Fruit fly (Drosophila melanogaster) whole organism, embryonic: ENCODE measurements around the gene simj.
A peak's percentile ranks its signal among the peaks of the same experiment; 100 is the strongest.

Source experiments
- Abd-B ChIP-seq: fragments of 200-800 bp; sonication (Bioruptor generic); optimal IDR thresholded peaks from 2 replicates; lab custom pipeline; 2018; ENCODE audit warnings: missing biosample characterization, mild to moderate bottlenecking, missing genetic modification characterization, moderate library complexity
- BEAF-32 ChIP-seq: fragments of 200-800 bp; sonication (Bioruptor generic); optimal IDR thresholded peaks from 3 replicates; lab custom pipeline; 2017; ENCODE audit warnings: missing biosample characterization, missing genetic modification characterization, mild to moderate bottlenecking, moderate library complexity, missing genetic modification reagents
- CG11085 ChIP-seq: fragments of 200-800 bp; sonication (Bioruptor generic); IDR thresholded peaks from 2 replicates; pipeline ENCODE4 v1.3.6; 2022; ENCODE audit warnings: missing biosample characterization, missing genetic modification characterization
- CG11695 ChIP-seq: fragments of 200-800 bp; sonication (Bioruptor generic); IDR thresholded peaks from 3 replicates; pipeline ENCODE4 v1.3.6; 2022; ENCODE audit warnings: missing biosample characterization, missing genetic modification characterization
- CG12659 ChIP-seq: fragments of 200-800 bp; sonication (Bioruptor generic); optimal IDR thresholded peaks from 3 replicates; lab custom pipeline; 2017; ENCODE audit warnings: mild to moderate bottlenecking, missing biosample characterization, missing genetic modification reagents, missing genetic modification characterization
- CG13894 ChIP-seq: fragments of 200-800 bp; sonication (Bioruptor generic); optimal IDR thresholded peaks from 3 replicates; lab custom pipeline; 2018; ENCODE audit warnings: missing biosample characterization, mild to moderate bottlenecking, missing genetic modification characterization, moderate library complexity
- CG1603 ChIP-seq: fragments of 200-800 bp; sonication (Bioruptor generic); optimal IDR thresholded peaks from 2 replicates; lab custom pipeline; 2019; ENCODE audit warnings: missing biosample characterization, mild to moderate bottlenecking, missing genetic modification characterization, moderate library complexity
- CG17186 ChIP-seq: fragments of 200-800 bp; sonication (Bioruptor generic); optimal IDR thresholded peaks from 3 replicates; lab custom pipeline; 2017; ENCODE audit warnings: missing biosample characterization, missing genetic modification reagents, missing genetic modification characterization
- CG17328 ChIP-seq: fragments of 200-800 bp; sonication (Bioruptor generic); IDR thresholded peaks from 2 replicates; pipeline ENCODE4 v1.3.6; 2022; ENCODE audit warnings: missing biosample characterization, missing genetic modification characterization
- CG31224 ChIP-seq: fragments of 200-800 bp; sonication (Bioruptor generic); IDR thresholded peaks from 2 replicates; pipeline ENCODE4 v1.3.6; 2022; ENCODE audit warnings: missing biosample characterization, missing genetic modification characterization
- CG31365 ChIP-seq: fragments of 200-800 bp; sonication (Bioruptor generic); optimal IDR thresholded peaks from 2 replicates; lab custom pipeline; 2018; ENCODE audit warnings: missing biosample characterization, mild to moderate bottlenecking, missing genetic modification characterization
- CG34422 ChIP-seq: fragments of 200-800 bp; sonication (Bioruptor generic); IDR thresholded peaks from 3 replicates; pipeline ENCODE4 v1.3.6; 2022; ENCODE audit warnings: missing biosample characterization, missing genetic modification characterization
- CG4854 ChIP-seq: fragments of 200-800 bp; sonication (Bioruptor generic); optimal IDR thresholded peaks from 2 replicates; lab custom pipeline; 2016; ENCODE audit warnings: missing biosample characterization, missing genetic modification characterization, inconsistent platforms
- CG6791 ChIP-seq: fragments of 200-800 bp; sonication (Bioruptor generic); IDR thresholded peaks from 3 replicates; pipeline ENCODE4 v1.3.6; 2022; ENCODE audit warnings: missing biosample characterization, missing genetic modification characterization; ENCODE audit not compliant: partially characterized antibody
- CG7928 ChIP-seq: fragments of 200-800 bp; sonication (Bioruptor generic); optimal IDR thresholded peaks from 2 replicates; lab custom pipeline; 2017; ENCODE audit warnings: missing biosample characterization, mild to moderate bottlenecking, missing genetic modification characterization
- CG8089 ChIP-seq: fragments of 200-800 bp; sonication (Bioruptor generic); optimal IDR thresholded peaks from 3 replicates; lab custom pipeline; 2016; ENCODE audit warnings: missing biosample characterization, missing genetic modification characterization
- CG8924 ChIP-seq: fragments of 200-800 bp; optimal IDR thresholded peaks from 3 replicates; lab custom pipeline; 2019; ENCODE audit warnings: missing biosample characterization, mild to moderate bottlenecking, missing genetic modification characterization, moderate library complexity
- D19A ChIP-seq: fragments of 200-800 bp; optimal IDR thresholded peaks from 3 replicates; lab custom pipeline; 2019; ENCODE audit warnings: missing biosample characterization, mild to moderate bottlenecking, missing genetic modification characterization, moderate library complexity
- E2f2 ChIP-seq: fragments of 200-800 bp; sonication (Bioruptor generic); IDR thresholded peaks from 2 replicates; pipeline ENCODE4 v1.3.6; 2022; ENCODE audit warnings: missing biosample characterization, missing genetic modification characterization
- Ets65A ChIP-seq: fragments of 200-800 bp; sonication (Bioruptor generic); peaks from one replicate; lab custom pipeline; 2016; ENCODE audit warnings: missing biosample characterization, missing genetic modification characterization
- Ets97D ChIP-seq: fragments of 200-800 bp; sonication (Bioruptor generic); optimal IDR thresholded peaks from 3 replicates; lab custom pipeline; 2016; ENCODE audit warnings: missing biosample characterization, missing genetic modification characterization
- Hey ChIP-seq: fragments of 200-800 bp; sonication (Bioruptor generic); optimal IDR thresholded peaks from 3 replicates; lab custom pipeline; 2018; ENCODE audit warnings: missing biosample characterization, mild to moderate bottlenecking, missing genetic modification characterization
- MBD-R2 ChIP-seq: fragments of 200-800 bp; sonication (Bioruptor generic); IDR thresholded peaks from 2 replicates; pipeline ENCODE4 v1.3.6; 2022; ENCODE audit warnings: missing biosample characterization, missing genetic modification characterization
- Med ChIP-seq: fragments of 200-800 bp; sonication (Bioruptor generic); peaks from one replicate; lab custom pipeline; 2016; ENCODE audit warnings: missing biosample characterization, missing genetic modification characterization, mild to moderate bottlenecking, inconsistent platforms, moderate library complexity
- Opbp ChIP-seq: fragments of 200-800 bp; sonication (Bioruptor generic); IDR thresholded peaks from 3 replicates; pipeline ENCODE4 v1.3.6; 2022; ENCODE audit warnings: missing biosample characterization, missing genetic modification characterization; ENCODE audit not compliant: partially characterized antibody
- Optix ChIP-seq: fragments of 200-800 bp; sonication (Bioruptor generic); IDR thresholded peaks from 3 replicates; pipeline ENCODE4 v1.3.6; 2022; ENCODE audit warnings: missing biosample characterization, missing genetic modification characterization
- PHDP ChIP-seq: fragments of 200-800 bp; sonication (Bioruptor generic); optimal IDR thresholded peaks from 3 replicates; lab custom pipeline; 2018; ENCODE audit warnings: missing biosample characterization, mild to moderate bottlenecking, missing genetic modification characterization, moderate library complexity
- Ptx1 ChIP-seq: fragments of 200-800 bp; sonication (Bioruptor generic); IDR thresholded peaks from 2 replicates; pipeline ENCODE4 v1.3.6; 2022; ENCODE audit warnings: missing biosample characterization, missing genetic modification characterization
- Six4 ChIP-seq: fragments of 200-800 bp; sonication (Bioruptor generic); optimal IDR thresholded peaks from 2 replicates; lab custom pipeline; 2016; ENCODE audit warnings: missing biosample characterization, missing genetic modification characterization
- Sry-δ ChIP-seq: fragments of 200-800 bp; sonication (Bioruptor generic); optimal IDR thresholded peaks from 2 replicates; lab custom pipeline; 2016; ENCODE audit warnings: missing biosample characterization, missing genetic modification characterization
- Ssrp ChIP-seq: fragments of 200-800 bp; sonication (Bioruptor generic); optimal IDR thresholded peaks from 2 replicates; lab custom pipeline; 2018; ENCODE audit warnings: missing biosample characterization, mild to moderate bottlenecking, missing genetic modification characterization, moderate library complexity
- YL-1 ChIP-seq: fragments of 200-800 bp; sonication (Bioruptor generic); optimal IDR thresholded peaks from 3 replicates; lab custom pipeline; 2017; ENCODE audit warnings: missing biosample characterization, mild to moderate bottlenecking, missing genetic modification characterization
- ato ChIP-seq: fragments of 200-800 bp; sonication (Bioruptor generic); IDR thresholded peaks from 2 replicates; pipeline ENCODE4 v1.3.6; 2022; ENCODE audit warnings: missing biosample characterization, missing genetic modification characterization; ENCODE audit not compliant: partially characterized antibody
- caup ChIP-seq: fragments of 200-800 bp; sonication (Bioruptor generic); optimal IDR thresholded peaks from 3 replicates; lab custom pipeline; 2017; ENCODE audit warnings: missing biosample characterization, mild to moderate bottlenecking, missing genetic modification characterization, moderate library complexity; ENCODE audit not compliant: severe bottlenecking
- corto ChIP-seq: fragments of 200-800 bp; sonication (Bioruptor generic); optimal IDR thresholded peaks from 2 replicates; lab custom pipeline; 2016; ENCODE audit warnings: missing biosample characterization, mild to moderate bottlenecking, missing genetic modification characterization, moderate library complexity
- fu2 ChIP-seq: fragments of 200-800 bp; sonication (Bioruptor generic); optimal IDR thresholded peaks from 2 replicates; lab custom pipeline; 2016; ENCODE audit warnings: missing biosample characterization, missing genetic modification characterization
- ham ChIP-seq: fragments of 200-800 bp; sonication (Bioruptor generic); IDR thresholded peaks from 2 replicates; pipeline ENCODE4 v1.3.6; 2022; ENCODE audit warnings: missing biosample characterization, missing genetic modification characterization
- hb ChIP-seq: fragments of 200-800 bp; sonication (Bioruptor generic); IDR thresholded peaks from 3 replicates; pipeline ENCODE4 v1.3.6; 2022; ENCODE audit warnings: missing biosample characterization, missing genetic modification characterization; ENCODE audit not compliant: partially characterized antibody
- hbn ChIP-seq: fragments of 200-800 bp; sonication (Bioruptor generic); IDR thresholded peaks from 2 replicates; pipeline ENCODE4 v1.3.6; 2022; ENCODE audit warnings: missing biosample characterization, missing genetic modification characterization; ENCODE audit not compliant: partially characterized antibody
- her ChIP-seq: fragments of 200-800 bp; sonication (Bioruptor generic); optimal IDR thresholded peaks from 2 replicates; lab custom pipeline; 2016; ENCODE audit warnings: missing biosample characterization, missing genetic modification characterization
- inv ChIP-seq: fragments of 200-800 bp; sonication (Bioruptor generic); IDR thresholded peaks from 2 replicates; pipeline ENCODE4 v1.3.6; 2022; ENCODE audit warnings: missing biosample characterization, missing genetic modification characterization; ENCODE audit not compliant: partially characterized antibody
- nmo ChIP-seq: fragments of 200-800 bp; sonication (Bioruptor generic); optimal IDR thresholded peaks from 2 replicates; lab custom pipeline; 2018; ENCODE audit warnings: missing biosample characterization, mild to moderate bottlenecking, missing genetic modification characterization, moderate library complexity
- shn ChIP-seq: fragments of 200-800 bp; sonication (Bioruptor generic); optimal IDR thresholded peaks from 3 replicates; lab custom pipeline; 2016; ENCODE audit warnings: missing biosample characterization, missing genetic modification characterization
- sr ChIP-seq: fragments of 200-800 bp; sonication (Bioruptor generic); IDR thresholded peaks from 3 replicates; pipeline ENCODE4 v1.3.6; 2022; ENCODE audit warnings: missing biosample characterization, missing genetic modification characterization
- stwl ChIP-seq: fragments of 200-800 bp; sonication (Bioruptor generic); optimal IDR thresholded peaks from 3 replicates; lab custom pipeline; 2018; ENCODE audit warnings: missing biosample characterization, mild to moderate bottlenecking, missing genetic modification characterization, moderate library complexity
- sug ChIP-seq: fragments of 200-800 bp; optimal IDR thresholded peaks from 2 replicates; lab custom pipeline; 2019; ENCODE audit warnings: missing biosample characterization, mild to moderate bottlenecking, missing genetic modification characterization, moderate library complexity
- unc-4 ChIP-seq: fragments of 200-800 bp; sonication (Bioruptor generic); IDR thresholded peaks from 2 replicates; pipeline ENCODE4 v1.3.6; 2022; ENCODE audit warnings: missing biosample characterization, missing genetic modification characterization; ENCODE audit not compliant: partially characterized antibody
- vnd ChIP-seq: fragments of 200-800 bp; sonication (Bioruptor generic); IDR thresholded peaks from 3 replicates; pipeline ENCODE4 v1.3.6; 2022; ENCODE audit warnings: missing biosample characterization, missing genetic modification characterization; ENCODE audit not compliant: partially characterized antibody
- vvl ChIP-seq: fragments of 200-800 bp; sonication (Bioruptor generic); IDR thresholded peaks from 2 replicates; pipeline ENCODE4 v1.3.6; 2022; ENCODE audit warnings: missing biosample characterization, missing genetic modification characterization

The simj gene

dm6 chr3L:10690904-10691408 is 26.4 kb downstream of the simj start, which contains the start of gene CG11811 (continued):
- TF ChIP-seq D19A (tag; lab: Kevin White, UChicago) (no peak), CG31224 (GFP tag; lab: Robert Waterston, UW) (peak; percentile 93), ato (GFP tag; lab: Robert Waterston, UW) (peak; percentile 73), PHDP (tag; lab: Kevin White, UChicago) (no peak), CG13894 (peak; percentile 69), caup (peak; percentile 17), shn (peak; percentile 22), vnd (GFP tag; lab: Robert Waterston, UW) (peak; percentile 60; the same call in 2 of the 3 replicates), CG1603 (tag; lab: Kevin White, UChicago) (peak; percentile 38), CG17328 (GFP tag; lab: Robert Waterston, UW) (no peak), her (GFP tag; lab: Kevin White, UChicago) (peak; percentile 15), BEAF-32 (GFP tag; lab: Kevin White, UChicago) (peak; percentile 85), Six4 (no peak), Hey (tag; lab: Kevin White, UChicago) (no peak), CG8924 (tag; lab: Kevin White, UChicago) (peak; percentile 9), Sry-δ (GFP tag; lab: Kevin White, UChicago) (peak; percentile 90), CG6791 (GFP tag; lab: Robert Waterston, UW) (peak; percentile 78), MBD-R2 (peak; percentile 71), fu2 (GFP tag; lab: Kevin White, UChicago) (peak; percentile 2), stwl (tag; lab: Kevin White, UChicago) (peak; percentile 93), CG12659 (GFP tag; lab: Kevin White, UChicago) (peak; percentile 65), nmo (GFP tag; lab: Kevin White, UChicago) (peak; percentile 9), sug (tag; lab: Kevin White, UChicago) (peak; percentile 62), Ets65A (GFP tag; lab: Kevin White, UChicago) (peak; percentile 56), inv (peak; percentile 63), hbn (GFP tag; lab: Robert Waterston, UW) (peak; percentile 67; the same call in 1 of the 2 replicates), CG31365 (tag; lab: Kevin White, UChicago) (peak; percentile 80), Opbp (peak; percentile 91), CG17186 (GFP tag; lab: Kevin White, UChicago) (no peak), CG34422 (peak; percentile 41; the same call in 1 of the 3 replicates), CG11695 (GFP tag; lab: Robert Waterston, UW) (no peak), unc-4 (GFP tag; lab: Robert Waterston, UW) (peak; percentile 80), Ets97D (GFP tag; lab: Kevin White, UChicago) (peak; percentile 19), CG7928 (GFP tag; lab: Kevin White, UChicago) (no peak), corto (no peak), E2f2 (peak; percentile 75), ham (GFP tag; lab: Robert Waterston, UW) (no peak), hb (GFP tag; lab: Robert Waterston, UW) (peak; percentile 49; the same call in 1 of the 3 replicates), CG8089 (GFP tag; lab: Kevin White, UChicago) (no peak), Ssrp (tag; lab: Kevin White, UChicago) (no peak), Abd-B (GFP tag; lab: Kevin White, UChicago) (no peak), Med (peak; percentile 89), CG4854 (peak; percentile 32), YL-1 (GFP tag; lab: Kevin White, UChicago) (peak; percentile 77), vvl (GFP tag; lab: Robert Waterston, UW) (0 out of 2 replicates have a peak, but pooled peaks have one; percentile 20), Optix (GFP tag; lab: Robert Waterston, UW) (no peak), Ptx1 (GFP tag; lab: Robert Waterston, UW) (no peak), CG11085 (GFP tag; lab: Robert Waterston, UW) (0 out of 2 replicates have a peak, but pooled peaks have one; percentile 6), sr (GFP tag; lab: Robert Waterston, UW) (peak; percentile 97; the same call in 2 of the 3 replicates)
